Worm (Caenorhabditis elegans): ENCODE measurements around the gene C33C12.4.
"Not testable (repeated sequence)": the region's sequence is repeated elsewhere in the genome, so short reads cannot be mapped to it uniquely, and the experiment has no call there.

DNA sequence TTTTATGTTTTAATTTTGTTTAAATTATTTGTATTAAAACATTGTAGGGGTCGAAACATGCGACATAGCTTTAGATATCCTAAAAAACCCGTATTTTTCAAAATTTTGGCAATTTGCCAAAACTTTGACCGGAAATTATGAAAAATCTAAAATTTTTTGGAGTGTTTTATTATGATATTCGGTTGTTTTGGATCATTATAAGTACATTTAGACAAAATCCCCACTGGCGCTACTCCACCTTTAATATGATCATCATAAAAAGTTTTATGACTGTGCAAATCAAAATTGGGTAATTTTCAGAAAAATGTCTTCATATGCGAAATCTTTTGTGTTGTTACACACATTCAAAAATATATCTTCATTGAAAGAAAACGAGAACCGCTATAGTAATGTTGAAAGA is 12.6 kb downstream of the C33C12.4 start, which contains the start of gene math-18:
- TF ChIP-seq ztf-11 (tag; optimal IDR thresholded peaks at IDR 0.05); nhr-12 (tag; optimal IDR thresholded peaks at IDR 0.05); unc-62 (GFP tag; optimal IDR thresholded peaks at IDR 0.05); lsy-2 (tag; optimal IDR thresholded peaks at IDR 0.05); nhr-237 (tag; optimal IDR thresholded peaks at IDR 0.05); ceh-82 (tag; optimal IDR thresholded peaks at IDR 0.05); ama-1 (optimal IDR thresholded peaks at IDR 0.05); F13H6.1 (tag; optimal IDR thresholded peaks at IDR 0.05); elt-1 (tag; optimal IDR thresholded peaks at IDR 0.05); nhr-25 (tag; optimal IDR thresholded peaks at IDR 0.05); nhr-11 (tag; optimal IDR thresholded peaks at IDR 0.05): not testable (repeated sequence)
